Fruit fly (Drosophila melanogaster): ENCODE measurements around the gene Abd-B.

Abd-B gene

dm6 chr3R:16886431-16887154 lies 85.4 kb downstream of the Abd-B start (continued):
- TF ChIP-seq CG6689 (GFP tag; IDR thresholded peaks at IDR 0.05), result peak; percentile 45
- peak; percentile 94 for TF ChIP-seq seq (GFP tag; IDR thresholded peaks at IDR 0.05)
- TF ChIP-seq CG6791 (GFP tag; IDR thresholded peaks at IDR 0.05; ENCODE audit: partially characterized antibody), result 0 out of 3 replicates have a peak, but pooled peaks have one; percentile 7
- TF ChIP-seq CG8944 (GFP tag; optimal IDR thresholded peaks at IDR 0.05), result no peak
- no peak for TF ChIP-seq prd (optimal IDR thresholded peaks at IDR 0.05)
- TF ChIP-seq prd (GFP tag; IDR thresholded peaks at IDR 0.05), result peak; percentile 20; the same call in 1 of the 3 replicates
- TF ChIP-seq Sox102F (GFP tag; optimal IDR thresholded peaks at IDR 0.05), result peak; percentile 44
- TF ChIP-seq CG18764 (GFP tag; optimal IDR thresholded peaks at IDR 0.05), result no peak
- TF ChIP-seq CG31441 (GFP tag; IDR thresholded peaks at IDR 0.05), result peak; percentile 56
- TF ChIP-seq CG33557 (GFP tag; optimal IDR thresholded peaks at IDR 0.05), result peak; percentile 29
- TF ChIP-seq rib (GFP tag; IDR thresholded peaks at IDR 0.05), result no peak
- peak; percentile 2 for TF ChIP-seq CG30403 (GFP tag; optimal IDR thresholded peaks at IDR 0.05)
- TF ChIP-seq Optix (GFP tag; IDR thresholded peaks at IDR 0.05), result no peak
- 0 out of 2 replicates have a peak, but pooled peaks have one; percentile 6 for TF ChIP-seq Bgb (GFP tag; IDR thresholded peaks at IDR 0.05; ENCODE audit: partially characterized antibody)
- peak; percentile 38 for TF ChIP-seq CG7556 (GFP tag; optimal IDR thresholded peaks at IDR 0.05)
- 0 out of 2 replicates have a peak, but pooled peaks have one; percentile 11 for TF ChIP-seq CG32532 (GFP tag; IDR thresholded peaks at IDR 0.05)
- peak; percentile 23 for TF ChIP-seq Oli (tag; optimal IDR thresholded peaks at IDR 0.05)
- TF ChIP-seq ind (GFP tag; optimal IDR thresholded peaks at IDR 0.05), result no peak
- TF ChIP-seq Xrp1 (GFP tag; IDR thresholded peaks at IDR 0.05), result peak; percentile 15; the same call in 1 of the 2 replicates
- TF ChIP-seq CG15269 (tag; optimal IDR thresholded peaks at IDR 0.05), result peak; percentile 3
- TF ChIP-seq fd96Cb (tag; optimal IDR thresholded peaks at IDR 0.05), result peak; percentile 16
- TF ChIP-seq CG15601 (tag; optimal IDR thresholded peaks at IDR 0.05), result peak; percentile 27
- peak; percentile 90 for TF ChIP-seq CG10321 (GFP tag; IDR thresholded peaks at IDR 0.05)
- TF ChIP-seq esg (GFP tag; conservative IDR thresholded peaks at IDR 0.05), result peak; percentile 42; the same call in 1 of the 2 replicates
- TF ChIP-seq cg (GFP tag; optimal IDR thresholded peaks at IDR 0.05), result peak; percentile 86
- no peak for TF ChIP-seq lbe (GFP tag; optimal IDR thresholded peaks at IDR 0.05)
- peak; percentile 19 for TF ChIP-seq unpg (GFP tag; optimal IDR thresholded peaks at IDR 0.05)
- TF ChIP-seq nmo (GFP tag; optimal IDR thresholded peaks at IDR 0.05), result peak; percentile 49
- no peak for TF ChIP-seq trh (GFP tag; optimal IDR thresholded peaks at IDR 0.05)
- TF ChIP-seq ara (GFP tag; IDR thresholded peaks at IDR 0.05), result no peak
- no peak for TF ChIP-seq CG13296 (GFP tag; optimal IDR thresholded peaks at IDR 0.05)
- TF ChIP-seq pan (optimal IDR thresholded peaks at IDR 0.05), result no peak
- peak in 1 of 2 experiments; percentile 5 for TF ChIP-seq pan (GFP tag; optimal IDR thresholded peaks at IDR 0.05 in 1 of 2, IDR thresholded peaks at IDR 0.05 in 1 of 2)
- TF ChIP-seq Hr78 (GFP tag; optimal IDR thresholded peaks at IDR 0.05), result peak in 1 of 2 experiments; percentile 21
- TF ChIP-seq HmgZ (tag; optimal IDR thresholded peaks at IDR 0.05), result no peak
- no peak for TF ChIP-seq CG15479 (GFP tag; optimal IDR thresholded peaks at IDR 0.05)
- no peak for TF ChIP-seq CG10959 (GFP tag; IDR thresholded peaks at IDR 0.05)
- TF ChIP-seq CG2129 (GFP tag; IDR thresholded peaks at IDR 0.05; ENCODE audit: partially characterized antibody), result no peak
- no peak for TF ChIP-seq Drgx (GFP tag; IDR thresholded peaks at IDR 0.05)
- TF ChIP-seq CG30020 (tag; optimal IDR thresholded peaks at IDR 0.05), result no peak
- no peak for TF ChIP-seq CG17802 (tag; optimal IDR thresholded peaks at IDR 0.05)
- TF ChIP-seq CG2678 (tag; optimal IDR thresholded peaks at IDR 0.05), result peak; percentile 53
- peak; percentile 32 for TF ChIP-seq CG32772 (GFP tag; IDR thresholded peaks at IDR 0.05)
- peak; percentile 66 for TF ChIP-seq Adf1 (GFP tag; IDR thresholded peaks at IDR 0.05)
- TF ChIP-seq Oaz (GFP tag; IDR thresholded peaks at IDR 0.05), result no peak
- TF ChIP-seq dmrt11E (tag; optimal IDR thresholded peaks at IDR 0.05), result peak; percentile 63
- TF ChIP-seq onecut (GFP tag; IDR thresholded peaks at IDR 0.05), result 0 out of 2 replicates have a peak, but pooled peaks have one; percentile 7
- TF ChIP-seq D19A (tag; optimal IDR thresholded peaks at IDR 0.05), result peak; percentile 31
- TF ChIP-seq CG8388 (GFP tag; optimal IDR thresholded peaks at IDR 0.05), result peak; percentile 64

All from whole organism, embryonic.